Fruit fly (Drosophila melanogaster): ENCODE data around the gene CG43060.

The CG43060 gene

dm6 chr3R:8013121-8014009, 27.7 kb upstream of the CG43060 start, which contains the start of the genes CG10435 and Pbp95 (continued):
- peak; percentile 80 for TF ChIP-seq Hnf4 (GFP tag; optimal IDR thresholded peaks at IDR 0.05)
- TF ChIP-seq Rel (GFP tag; optimal IDR thresholded peaks at IDR 0.05), result no peak
- no peak for TF ChIP-seq Rel (tag; optimal IDR thresholded peaks at IDR 0.05)
- peak; percentile 19 for TF ChIP-seq dsf (GFP tag; optimal IDR thresholded peaks at IDR 0.05; ENCODE audit: borderline replicate concordance)

dm6 chr3R:8026515-8026914, 14.5 kb upstream of the CG43060 start:
- TF ChIP-seq sv (GFP tag; optimal IDR thresholded peaks at IDR 0.05), result no peak
- no peak for TF ChIP-seq fru (GFP tag; optimal IDR thresholded peaks at IDR 0.05)
- TF ChIP-seq Sp1 (GFP tag; optimal IDR thresholded peaks at IDR 0.05), result no peak
- TF ChIP-seq Hr78 (GFP tag; optimal IDR thresholded peaks at IDR 0.05), result no peak
- no peak for TF ChIP-seq HLH106 (tag; optimal IDR thresholded peaks at IDR 0.05)
- no peak for TF ChIP-seq Hr83 (GFP tag; optimal IDR thresholded peaks at IDR 0.05; ENCODE audit: poor library complexity, severe bottlenecking)
- TF ChIP-seq tai (GFP tag; optimal IDR thresholded peaks at IDR 0.05), result no peak
- no peak for TF ChIP-seq Dfd (GFP tag; optimal IDR thresholded peaks at IDR 0.05)
- TF ChIP-seq Dif (GFP tag; optimal IDR thresholded peaks at IDR 0.05; ENCODE audit: partially characterized antibody), result no peak
- TF ChIP-seq Rel (GFP tag; optimal IDR thresholded peaks at IDR 0.05), result no peak
- no peak for TF ChIP-seq Rel (tag; optimal IDR thresholded peaks at IDR 0.05)
- no peak for TF ChIP-seq dmrt93B (GFP tag; optimal IDR thresholded peaks at IDR 0.05)
- no peak for TF ChIP-seq dl (GFP tag; optimal IDR thresholded peaks at IDR 0.05; ENCODE audit: insufficient read depth in 1 of 2, partially characterized antibody in 2 of 2)
- no peak for TF ChIP-seq Jra (GFP tag; optimal IDR thresholded peaks at IDR 0.05)
- TF ChIP-seq CG32264 (GFP tag; optimal IDR thresholded peaks at IDR 0.05), result no peak
- TF ChIP-seq woc (GFP tag; optimal IDR thresholded peaks at IDR 0.05), result no peak
- no peak for TF ChIP-seq dsf (GFP tag; optimal IDR thresholded peaks at IDR 0.05; ENCODE audit: borderline replicate concordance)
- TF ChIP-seq lola (GFP tag; optimal IDR thresholded peaks at IDR 0.05), result no peak
- TF ChIP-seq br (GFP tag; optimal IDR thresholded peaks at IDR 0.05), result no peak

- no peak for TF ChIP-seq CG9705 (GFP tag; optimal IDR thresholded peaks at IDR 0.05)
- no peak for TF ChIP-seq Hnf4 (GFP tag; optimal IDR thresholded peaks at IDR 0.05)
- TF ChIP-seq ey (GFP tag; optimal IDR thresholded peaks at IDR 0.05), result peak; percentile 53
- TF ChIP-seq sage (GFP tag; optimal IDR thresholded peaks at IDR 0.05), result peak; percentile 67
- no peak for TF ChIP-seq Dfd (GFP tag; optimal IDR thresholded peaks at IDR 0.05)
- TF ChIP-seq sv (GFP tag; optimal IDR thresholded peaks at IDR 0.05), result peak; percentile 12
- TF ChIP-seq rgr (GFP tag; optimal IDR thresholded peaks at IDR 0.05), result peak; percentile 84
- peak in 1 of 2 experiments; percentile 76 for TF ChIP-seq foxo (GFP tag; optimal IDR thresholded peaks at IDR 0.05)
- TF ChIP-seq tai (GFP tag; optimal IDR thresholded peaks at IDR 0.05), result no peak
- peak; percentile 75 for TF ChIP-seq woc (GFP tag; optimal IDR thresholded peaks at IDR 0.05)
- peak; percentile 65 for TF ChIP-seq dmrt93B (GFP tag; optimal IDR thresholded peaks at IDR 0.05)
- peak; percentile 85 for TF ChIP-seq psq (GFP tag; optimal IDR thresholded peaks at IDR 0.05)
- TF ChIP-seq usp (GFP tag; optimal IDR thresholded peaks at IDR 0.05), result no peak
- peak; percentile 82 for TF ChIP-seq HLH106 (tag; optimal IDR thresholded peaks at IDR 0.05)
- peak; percentile 55 for TF ChIP-seq Dif (GFP tag; optimal IDR thresholded peaks at IDR 0.05; ENCODE audit: partially characterized antibody)
- TF ChIP-seq Hr78 (GFP tag; optimal IDR thresholded peaks at IDR 0.05), result no peak
- TF ChIP-seq h (GFP tag; optimal IDR thresholded peaks at IDR 0.05), result peak; percentile 18
- no peak for TF ChIP-seq Jra (GFP tag; optimal IDR thresholded peaks at IDR 0.05)
- TF ChIP-seq CrebA (GFP tag; optimal IDR thresholded peaks at IDR 0.05; ENCODE audit: borderline replicate concordance), result no peak
- TF ChIP-seq dl (GFP tag; optimal IDR thresholded peaks at IDR 0.05; ENCODE audit: insufficient read depth in 1 of 2, partially characterized antibody in 2 of 2), result peak; percentile 17 to 28
- TF ChIP-seq OdsH (GFP tag; optimal IDR thresholded peaks at IDR 0.05), result peak; percentile 81
- no peak for TF ChIP-seq jim (GFP tag; optimal IDR thresholded peaks at IDR 0.05)
- peak; percentile 62 for TF ChIP-seq br (GFP tag; optimal IDR thresholded peaks at IDR 0.05)
- TF ChIP-seq Rel (GFP tag; optimal IDR thresholded peaks at IDR 0.05), result peak; percentile 22
- peak; percentile 51 for TF ChIP-seq Rel (tag; optimal IDR thresholded peaks at IDR 0.05)
- peak; percentile 90 for TF ChIP-seq Sp1 (GFP tag; optimal IDR thresholded peaks at IDR 0.05)
These were observed 13.8 kb upstream of the CG43060 start for dm6 chr3R:8027203-8027688.
